Fruit fly (Drosophila melanogaster) S2 (cell line): ENCODE results near the gene CG6511.

Experiments
- CG8478 ChIP-seq: fragments of >200 bp; optimal IDR thresholded peaks from 2 replicates; lab custom pipeline; 2018
- CTCF ChIP-seq, 2 experiments: fragments of >200 bp; optimal IDR thresholded peaks; 2 replicates each; lab custom pipeline; 2018

The CG6511 gene

DNA sequence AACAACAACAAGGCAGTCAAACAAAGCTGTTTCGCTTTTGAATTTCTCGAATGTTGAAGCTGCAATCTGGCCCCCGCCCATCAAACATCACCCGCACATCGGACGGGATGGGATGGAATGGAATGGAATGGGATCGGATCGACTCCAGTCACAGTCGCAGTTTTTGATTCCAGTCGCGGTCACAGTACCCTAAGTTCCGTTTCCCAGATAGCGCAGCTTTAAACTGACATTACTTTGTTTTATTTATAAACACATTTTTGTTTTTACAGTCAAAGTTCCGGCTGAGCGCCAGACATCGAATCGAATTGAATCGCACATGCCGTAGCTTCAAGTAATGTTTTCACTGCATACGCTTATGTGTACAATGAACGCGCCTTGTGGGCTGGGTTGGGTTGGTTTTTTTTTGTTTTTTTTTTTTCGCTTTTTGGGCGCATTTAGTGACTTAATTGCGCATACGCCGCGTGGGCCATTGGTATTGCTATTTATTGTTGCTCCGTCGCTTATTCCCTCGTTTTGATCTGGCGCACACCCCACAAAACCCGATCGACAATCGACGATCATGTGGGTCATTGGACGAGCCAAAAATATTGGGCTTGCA, 32.3 kb upstream of the CG6511 start:
- no peak for TF ChIP-seq CTCF (optimal IDR thresholded peaks at IDR 0.05; lab: Kevin White, UChicago)
- TF ChIP-seq CG8478 (lab: Kevin White, UChicago): no peak

DNA sequence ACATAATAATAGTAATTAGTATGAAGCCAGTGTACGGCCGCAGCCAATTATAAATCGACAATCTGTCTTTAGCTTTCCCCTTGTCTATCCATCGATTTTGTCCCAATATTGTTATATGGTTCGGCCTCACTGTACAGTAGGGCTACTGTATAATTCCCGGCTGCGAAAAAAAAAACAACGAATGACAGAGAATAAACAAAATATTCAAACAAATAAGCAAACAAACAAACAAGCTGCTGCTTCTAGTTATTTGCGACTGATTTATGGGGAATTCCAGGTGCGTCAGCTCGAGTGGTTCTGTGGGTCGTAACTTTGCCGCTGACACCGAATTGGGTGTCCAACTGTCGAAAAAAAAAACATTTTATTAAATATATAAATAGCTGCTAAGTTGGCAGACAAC, 31.4 kb upstream of the CG6511 start:
- TF ChIP-seq CTCF (optimal IDR thresholded peaks at IDR 0.05; lab: Kevin White, UChicago): no peak
- no peak for TF ChIP-seq CG8478 (lab: Kevin White, UChicago)

DNA sequence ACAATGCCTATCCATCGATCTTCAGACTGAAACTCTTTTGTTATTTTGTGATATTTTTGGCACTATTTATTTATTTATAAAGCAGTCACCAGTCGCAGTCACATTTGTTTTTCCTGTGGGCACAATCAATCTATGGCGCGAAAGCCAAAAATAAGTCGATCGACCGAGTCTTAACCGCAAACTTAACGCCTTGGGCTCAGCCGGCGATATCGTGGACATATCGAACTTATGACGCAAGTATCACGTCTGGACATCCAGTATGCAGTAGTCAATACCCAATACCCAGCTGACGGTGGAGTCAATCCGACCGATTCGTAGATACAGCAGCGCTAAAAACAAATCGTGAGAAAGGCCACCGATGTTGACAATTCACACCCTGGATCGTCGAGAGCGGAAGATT, 30.5 kb upstream of the CG6511 start:
- TF ChIP-seq CG8478 (lab: Kevin White, UChicago) (no peak), CTCF (optimal IDR thresholded peaks at IDR 0.05; lab: Kevin White, UChicago) (no peak)

DNA sequence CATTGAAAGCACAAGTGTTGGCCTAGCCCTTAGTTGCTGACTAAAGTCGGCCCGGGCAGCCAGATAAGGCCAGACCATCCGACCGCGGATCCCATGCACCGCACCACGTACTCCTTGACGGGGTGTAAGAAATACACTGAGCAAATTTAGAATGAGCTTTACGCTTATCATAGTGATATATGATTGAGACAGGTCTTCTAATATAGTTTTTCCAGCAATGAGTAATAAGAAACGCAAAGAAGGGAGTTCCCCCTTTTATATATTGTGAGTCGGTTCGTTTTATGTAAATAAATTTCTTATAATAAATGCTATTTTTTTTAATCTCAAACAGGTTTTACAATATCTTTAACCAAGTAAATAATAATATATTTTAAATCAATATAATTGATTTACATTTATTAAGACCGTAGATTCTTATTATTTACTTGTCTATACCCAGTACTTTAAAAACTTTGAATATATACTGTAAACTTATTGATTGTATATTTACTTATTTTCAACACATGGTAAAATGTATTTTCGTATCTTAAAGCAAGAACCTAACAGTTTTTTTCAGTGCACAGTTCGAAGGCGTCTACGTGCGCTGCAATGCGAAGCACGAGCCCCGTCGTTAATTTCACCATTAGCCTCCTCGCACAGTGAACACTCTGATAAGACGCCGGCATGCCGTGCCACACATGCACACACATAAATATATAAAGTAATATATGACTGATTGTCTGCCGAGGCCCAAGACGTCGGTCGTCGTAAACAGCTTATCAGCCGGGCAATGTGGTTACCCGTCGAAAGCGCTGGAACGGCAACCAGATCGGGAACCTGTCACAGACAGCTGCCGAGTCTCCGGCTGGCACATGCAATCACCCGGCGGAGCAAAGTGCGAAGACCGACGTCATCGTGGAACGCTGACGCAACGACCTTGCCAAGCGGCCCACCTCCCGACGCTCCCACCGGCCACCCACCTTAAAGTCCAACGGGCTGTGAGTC, 28.9 kb upstream of the CG6511 start:
- no peak for TF ChIP-seq CG8478 (lab: Kevin White, UChicago)
- TF ChIP-seq CTCF (optimal IDR thresholded peaks at IDR 0.05; lab: Kevin White, UChicago): no peak

DNA sequence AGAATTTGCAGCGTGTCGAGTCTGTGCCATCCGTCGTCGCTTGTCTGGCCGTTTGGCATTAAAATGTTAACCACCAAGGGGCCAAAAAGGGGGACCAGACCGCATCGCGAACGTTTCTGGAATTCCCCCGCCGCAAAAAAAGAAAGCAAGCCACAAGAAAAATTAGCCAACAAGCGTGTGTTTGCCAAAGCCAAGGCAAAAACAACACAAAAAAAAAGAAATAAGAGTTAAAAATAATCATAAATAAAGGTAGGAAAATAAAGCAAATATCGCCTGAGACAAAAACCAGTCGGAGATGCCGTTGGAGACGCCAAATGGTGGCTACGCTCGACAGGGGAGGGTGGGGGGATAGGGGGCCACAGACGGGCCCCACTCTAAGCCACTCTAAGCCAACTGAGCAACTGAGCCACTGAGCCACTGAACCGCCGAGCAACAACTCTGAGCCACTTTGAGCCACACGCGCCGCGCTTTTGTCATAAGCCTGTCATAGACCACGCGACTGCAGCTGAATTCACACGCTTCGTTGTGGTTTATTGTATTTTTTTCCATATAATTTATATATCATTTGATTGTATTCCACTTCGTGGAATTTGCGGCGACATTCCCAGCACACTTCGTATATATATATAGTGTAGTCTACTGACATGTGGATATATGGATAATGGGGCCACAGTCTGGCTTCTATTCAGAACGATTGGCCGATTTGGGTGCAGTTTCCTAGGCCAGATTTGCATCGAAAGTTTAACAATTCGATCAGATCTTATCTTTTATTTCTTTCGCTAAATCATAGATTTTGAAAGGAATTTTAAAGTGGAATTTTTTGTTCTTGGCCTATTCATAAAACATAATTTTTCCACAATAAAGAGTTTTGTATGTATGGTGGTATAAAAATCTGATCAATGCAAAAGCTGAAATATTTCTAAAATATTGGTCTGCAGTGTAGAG, 27.3 kb upstream of the CG6511 start:
- TF ChIP-seq CG8478 (lab: Kevin White, UChicago): no peak
- no peak for TF ChIP-seq CTCF (optimal IDR thresholded peaks at IDR 0.05; lab: Kevin White, UChicago)

- no peak for TF ChIP-seq CTCF (optimal IDR thresholded peaks at IDR 0.05; lab: Kevin White, UChicago)
- TF ChIP-seq CG8478 (lab: Kevin White, UChicago): no peak
Measured at dm6 chr3L:8695959-8696358, 25.2 kb upstream of the CG6511 start.

DNA sequence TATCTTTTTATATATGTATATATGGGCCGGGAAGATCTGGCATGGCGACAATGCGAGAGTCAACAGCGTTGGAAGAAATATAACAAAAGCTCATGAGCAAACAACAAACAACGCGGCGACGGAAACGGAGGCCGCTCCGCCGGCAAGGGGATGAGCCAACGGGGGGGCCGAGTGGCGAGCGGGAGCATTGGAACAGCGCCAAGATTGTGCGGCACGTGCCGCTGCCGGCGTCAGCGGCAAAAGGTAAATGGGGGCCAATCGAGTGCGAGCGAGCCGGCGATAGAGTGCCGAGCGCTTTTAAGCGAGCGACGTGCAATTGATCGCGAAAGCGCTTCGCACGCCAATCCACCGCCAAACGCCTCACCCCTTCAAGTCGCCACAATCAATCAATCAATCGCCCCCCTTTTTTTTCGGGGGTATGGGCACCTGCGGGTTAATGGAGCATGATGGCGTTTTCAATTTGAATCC, 24.6 kb upstream of the CG6511 start:
- TF ChIP-seq CTCF (optimal IDR thresholded peaks at IDR 0.05; lab: Kevin White, UChicago) (no peak), CG8478 (lab: Kevin White, UChicago) (no peak)

DNA sequence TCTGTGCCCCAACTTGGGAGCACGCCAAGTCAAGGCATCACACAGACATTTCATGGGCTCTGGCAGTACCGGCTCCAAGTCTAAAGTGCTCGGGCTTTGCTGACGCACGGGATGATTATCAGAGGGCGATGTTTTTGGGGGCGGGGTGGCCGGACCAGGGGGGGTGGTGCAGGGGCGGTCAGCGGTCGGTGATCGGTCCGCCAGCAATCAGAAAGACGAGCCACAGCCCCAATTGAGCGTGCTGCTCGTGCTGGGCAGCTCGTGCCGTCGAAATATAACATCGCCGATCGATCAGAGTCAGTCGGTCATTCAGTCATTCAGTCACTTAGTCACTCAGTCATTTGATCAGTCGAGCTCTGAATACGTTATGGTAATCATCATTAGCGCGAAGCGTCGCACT, 23.3 kb upstream of the CG6511 start:
- TF ChIP-seq CG8478 (lab: Kevin White, UChicago) (no peak), CTCF (optimal IDR thresholded peaks at IDR 0.05; lab: Kevin White, UChicago) (no peak)

- no peak for TF ChIP-seq CG8478 (lab: Kevin White, UChicago)
- TF ChIP-seq CTCF (optimal IDR thresholded peaks at IDR 0.05; lab: Kevin White, UChicago): no peak
Measured at dm6 chr3L:8698493-8699166, 22.5 kb upstream of the CG6511 start.

dm6 chr3L:8699612-8700011, 21.5 kb upstream of the CG6511 start:
- TF ChIP-seq CTCF (optimal IDR thresholded peaks at IDR 0.05; lab: Kevin White, UChicago): no peak
- TF ChIP-seq CG8478 (lab: Kevin White, UChicago): no peak

- no peak for TF ChIP-seq CG8478 (lab: Kevin White, UChicago)
- TF ChIP-seq CTCF (optimal IDR thresholded peaks at IDR 0.05; lab: Kevin White, UChicago): no peak
Measured at dm6 chr3L:8700054-8700642, 21.0 kb upstream of the CG6511 start.

DNA sequence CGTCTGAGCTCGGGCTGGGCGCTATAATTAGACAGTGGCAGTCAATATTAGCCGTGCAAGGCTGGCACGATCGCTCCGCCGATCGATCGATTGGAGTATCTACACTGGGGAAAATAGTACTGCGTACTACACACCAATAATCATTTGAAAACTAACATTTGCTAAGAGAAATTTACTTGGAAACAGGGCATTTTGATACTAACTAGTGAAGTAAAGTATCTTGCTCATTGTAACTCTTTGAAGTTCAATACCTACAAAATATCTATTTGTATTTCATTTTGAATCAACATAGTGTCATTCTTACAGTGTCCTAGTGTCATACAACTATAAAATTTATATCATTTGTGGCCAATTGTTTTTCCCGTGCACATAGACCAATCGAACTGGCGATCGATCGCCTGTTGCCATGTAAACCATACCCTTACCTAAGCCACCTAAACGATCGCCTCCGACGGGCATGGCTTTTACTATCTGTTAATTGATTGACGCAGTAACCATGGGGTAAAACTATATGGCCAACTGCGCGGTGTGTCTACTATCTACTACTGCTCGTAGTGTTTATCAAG, 20.4 kb upstream of the CG6511 start:
- TF ChIP-seq CTCF (optimal IDR thresholded peaks at IDR 0.05; lab: Kevin White, UChicago) (no peak), CG8478 (lab: Kevin White, UChicago) (no peak)

- TF ChIP-seq CG8478 (lab: Kevin White, UChicago) (no peak), CTCF (optimal IDR thresholded peaks at IDR 0.05; lab: Kevin White, UChicago) (no peak)
Measured at dm6 chr3L:8701697-8702349, 19.3 kb upstream of the CG6511 start.
